Fruit fly (Drosophila melanogaster) S2 (cell line): ENCODE data around the gene dbf.

ENCODE experiments used
- CG8478 ChIP-seq: fragments of >200 bp; optimal IDR thresholded peaks from 2 replicates; lab custom pipeline; 2018
- CTCF ChIP-seq, 2 experiments: fragments of >200 bp; optimal IDR thresholded peaks; 2 replicates each; lab custom pipeline; 2018

DNA sequence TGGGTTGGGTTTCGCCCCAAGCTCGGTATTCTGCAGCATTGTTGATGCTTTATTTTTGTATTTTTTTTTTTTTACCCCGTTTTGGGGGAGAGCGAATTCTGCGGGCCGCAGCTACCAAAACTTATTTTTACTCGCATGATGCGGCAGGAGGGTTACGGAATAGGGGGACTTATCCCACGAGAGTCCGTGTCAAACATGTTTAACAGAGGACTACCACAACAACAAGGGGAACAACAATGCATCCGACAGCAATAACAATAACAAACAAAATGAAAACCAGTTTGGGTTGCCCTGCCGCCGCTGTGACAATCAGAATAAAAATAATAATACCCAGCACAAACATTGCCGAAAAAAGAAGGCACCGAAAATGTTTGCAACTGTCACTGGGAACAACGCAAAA, 38.3 kb upstream of the dbf start:
- no peak for TF ChIP-seq CG8478
- no peak for TF ChIP-seq CTCF (optimal IDR thresholded peaks at IDR 0.05; lab: Kevin White, UChicago)
